Worm (Caenorhabditis elegans) whole organism, dauer: ENCODE measurements around the gene F53A9.7.

Experiments used
- unc-62 ChIP-seq: sonication (generic microtip); optimal IDR thresholded peaks from 2 replicates; lab custom pipeline; 2017; ENCODE audit warnings: missing biosample characterization, missing genetic modification reagents, missing genetic modification characterization

Gene F53A9.7

DNA sequence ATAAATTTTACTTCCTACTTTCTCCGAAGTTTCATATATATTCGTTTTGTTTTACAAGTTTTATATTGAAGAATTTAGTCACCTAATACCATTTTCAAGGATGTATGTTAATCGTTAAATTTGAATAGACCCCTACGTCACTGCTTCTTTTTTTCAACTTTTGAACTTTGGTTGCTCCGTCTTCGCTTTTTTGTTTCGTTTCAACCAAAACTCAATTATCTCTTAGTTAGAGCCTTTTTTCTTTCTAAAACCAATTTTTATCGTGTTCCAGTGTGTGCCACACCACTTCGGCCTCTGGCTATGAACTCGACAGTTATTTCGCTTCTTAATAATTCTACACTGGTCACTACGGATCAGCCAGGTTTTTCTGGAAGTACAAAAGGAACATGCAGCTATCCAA, 19.2 kb downstream of the F53A9.7 start, which contains the start of gene frpr-8:
Gene frpr-8, plus strand, starts transcription at position 301 of the 400 bp plus-strand sequence.
- TF ChIP-seq unc-62 (GFP tag; lab: Kevin White, UChicago), result no peak

DNA sequence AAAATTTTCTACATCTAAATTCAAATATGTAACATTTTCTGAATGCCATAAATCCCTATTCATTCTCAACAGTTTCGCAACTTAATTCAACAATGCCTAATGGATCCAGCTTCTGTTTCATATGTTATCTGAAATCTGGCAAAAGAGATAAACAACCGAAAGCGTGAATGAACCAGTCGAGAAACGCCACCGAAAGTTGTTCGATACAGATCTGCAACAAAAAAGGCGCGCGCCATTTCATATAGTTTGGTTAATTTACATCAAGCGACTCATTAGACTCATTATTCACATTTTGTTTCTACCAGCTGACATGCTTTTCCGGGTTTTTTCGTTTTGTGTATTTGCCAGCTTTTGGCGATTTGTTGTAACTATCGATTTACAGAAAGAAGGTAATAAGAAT, 35.1 kb downstream of the F53A9.7 start, which contains the start of gene K09E2.1:
Gene K09E2.1, plus strand, starts transcription at position 301 of the 400 bp plus-strand sequence.
- no peak for TF ChIP-seq unc-62 (GFP tag; lab: Kevin White, UChicago)

DNA sequence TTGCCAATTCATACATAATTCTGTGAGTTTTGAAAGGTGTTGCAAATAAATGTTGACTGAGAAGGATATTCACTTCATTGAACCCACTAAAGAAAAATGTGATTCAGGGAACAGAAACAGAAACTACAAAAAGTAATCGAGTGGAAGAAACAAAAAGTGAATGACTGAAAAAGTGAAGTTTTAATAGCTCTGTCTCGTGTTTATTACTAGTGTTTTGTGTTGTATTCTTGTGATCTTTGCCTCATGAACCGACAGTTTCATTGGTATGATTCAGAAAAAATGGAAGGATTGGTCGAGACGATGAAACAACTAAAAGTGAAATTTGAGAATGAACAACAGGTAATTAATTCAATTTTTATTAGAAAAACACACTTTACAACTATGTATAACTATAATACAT, 38.8 kb downstream of the F53A9.7 start:
- no peak for TF ChIP-seq unc-62 (GFP tag; lab: Kevin White, UChicago)

DNA sequence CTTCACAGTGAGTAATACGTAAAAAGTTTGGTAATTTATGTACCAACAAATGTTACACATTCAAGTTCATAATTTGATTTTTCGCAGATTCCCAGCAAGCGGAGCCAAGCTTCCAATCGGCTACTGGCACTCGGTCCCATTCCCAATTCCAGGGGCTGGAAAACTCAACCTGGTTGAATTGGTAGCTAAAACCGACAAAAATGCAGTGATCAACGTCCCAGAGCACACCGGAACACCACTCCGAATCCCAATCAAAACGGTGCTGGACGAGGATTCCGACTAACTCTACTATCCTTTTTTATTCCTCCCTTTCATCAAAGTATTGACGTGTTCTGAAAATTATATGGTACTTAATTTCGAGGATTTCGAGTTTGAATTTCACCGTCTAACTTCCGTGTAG, 39.4 kb downstream of the F53A9.7 start:
- TF ChIP-seq unc-62 (GFP tag; lab: Kevin White, UChicago), result no peak

DNA sequence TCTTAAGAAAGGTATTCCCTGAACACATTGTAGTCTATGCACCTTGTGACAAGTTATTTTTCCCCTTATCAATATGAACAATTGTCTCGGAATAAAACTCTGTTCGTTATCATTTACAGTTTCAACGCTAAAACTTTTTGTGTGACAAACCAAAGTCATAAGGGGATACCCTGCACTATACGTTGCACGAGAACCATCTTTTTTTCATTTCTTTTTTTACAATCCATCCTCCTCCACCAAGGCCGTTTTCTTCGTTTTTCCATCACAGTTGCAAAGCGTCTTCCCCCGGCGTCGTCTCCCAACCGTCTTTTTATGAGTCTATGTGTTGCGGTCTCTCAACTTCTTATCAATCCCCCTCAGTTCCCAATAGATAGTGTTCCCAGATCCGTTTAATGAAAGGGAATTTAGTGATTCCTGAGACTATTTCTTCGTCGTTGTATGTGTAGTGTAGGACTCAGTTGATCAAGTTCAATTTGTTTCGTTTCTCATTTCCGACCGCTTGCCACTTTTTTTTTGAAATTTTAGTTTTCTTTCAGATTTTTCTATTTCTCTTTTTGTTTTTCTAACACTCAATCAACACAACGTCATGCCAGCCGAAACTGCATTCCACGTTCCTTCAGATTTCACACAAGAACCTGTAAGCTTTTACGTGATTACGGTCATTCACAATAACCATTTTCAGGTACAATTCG, 40.5 kb downstream of the F53A9.7 start:
- TF ChIP-seq unc-62 (GFP tag; lab: Kevin White, UChicago), result no peak

DNA sequence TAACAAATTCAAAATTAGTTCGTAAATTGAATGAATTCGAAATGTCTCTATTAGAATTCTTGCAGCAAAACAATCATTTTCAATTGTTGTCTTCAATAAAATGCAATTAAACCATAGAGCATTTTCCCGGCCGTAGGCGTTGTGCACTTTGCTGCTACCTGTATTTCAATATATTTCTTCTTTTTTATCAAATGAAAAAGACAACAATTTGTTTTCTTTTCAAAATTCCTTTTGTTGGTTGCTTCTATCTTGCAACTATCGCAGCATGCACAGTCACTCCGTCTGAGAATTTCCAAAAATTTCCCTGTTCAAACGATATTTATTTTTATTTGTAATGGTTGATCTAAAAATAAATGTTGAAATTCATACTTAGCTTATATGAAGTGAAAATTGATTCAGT, 41.6 kb downstream of the F53A9.7 start:
- no peak for TF ChIP-seq unc-62 (GFP tag; lab: Kevin White, UChicago)

DNA sequence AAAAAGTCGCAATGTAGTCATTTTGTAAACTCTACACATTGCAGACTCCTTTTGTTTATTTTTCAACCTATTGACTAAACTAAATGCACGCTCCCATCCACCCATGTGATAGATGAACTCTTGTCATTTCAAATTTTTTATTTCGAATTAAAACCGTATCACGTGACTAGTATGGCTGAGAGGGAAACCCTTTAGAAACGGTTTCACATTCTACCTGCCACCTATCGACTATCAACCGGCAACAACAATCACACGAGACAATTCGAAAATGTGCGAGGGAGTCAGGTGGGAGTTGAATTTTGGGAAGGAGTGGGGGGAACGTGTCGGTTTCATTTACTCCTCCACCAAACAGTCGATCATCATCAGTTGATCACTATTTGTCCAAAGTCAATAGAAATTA, 42.2 kb downstream of the F53A9.7 start:
- no peak for TF ChIP-seq unc-62 (GFP tag; lab: Kevin White, UChicago)

DNA sequence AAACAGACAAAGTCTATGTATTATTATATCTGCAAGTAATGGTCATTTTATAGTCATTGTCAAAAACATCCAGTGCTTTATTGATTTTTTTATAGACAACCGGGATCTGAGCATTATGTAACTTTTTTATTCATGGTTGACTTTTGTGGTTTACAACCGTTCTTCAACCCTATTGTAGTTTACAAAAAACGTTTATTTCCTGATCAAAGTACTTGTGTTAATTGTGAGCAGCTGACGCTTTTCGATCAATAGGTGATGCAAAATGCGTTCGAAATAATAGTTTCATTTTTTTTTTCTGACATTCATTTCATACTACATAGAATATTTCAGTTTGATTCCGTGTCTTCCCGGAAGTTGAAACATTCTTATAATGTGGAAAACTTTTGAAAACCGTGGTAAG, 44.0 kb downstream of the F53A9.7 start, which contains the start of the genes K09E2.2 and K09E2.3:
Gene K09E2.2, plus strand, starts transcription at position 301 of the 400 bp plus-strand sequence.
Gene K09E2.3, plus strand, starts transcription at position 325 of the 400 bp plus-strand sequence.
- no peak for TF ChIP-seq unc-62 (GFP tag; lab: Kevin White, UChicago)
